Worm (Caenorhabditis elegans): ENCODE data around the gene sdz-9.

The sdz-9 gene

DNA sequence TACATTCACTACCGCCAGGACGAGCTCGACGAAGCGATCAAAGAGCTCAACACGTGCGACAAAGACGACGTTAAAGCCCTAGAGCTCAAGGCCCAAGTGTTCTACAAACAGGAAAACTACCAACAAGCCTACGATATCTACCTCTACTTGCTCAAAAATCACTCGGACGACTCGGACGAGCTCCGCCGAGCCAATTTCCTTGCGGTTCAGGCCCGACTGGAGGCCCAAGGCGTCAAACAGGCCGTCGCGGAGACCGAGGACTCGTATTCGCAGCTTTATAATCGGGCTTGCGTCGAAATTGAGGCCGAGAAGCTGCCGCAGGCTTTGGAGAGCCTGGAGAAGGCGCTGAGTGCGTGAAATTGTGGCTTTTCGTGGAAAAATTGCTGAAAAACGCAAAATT is 14.4 kb upstream of the sdz-9 start:
- TF ChIP-seq lim-7 (GFP tag; IDR thresholded peaks at IDR 0.05) (no peak), tra-1 (GFP tag; IDR thresholded peaks at IDR 0.05) (no peak), dmd-8 (GFP tag; IDR thresholded peaks at IDR 0.05) (no peak), T26A8.4 (GFP tag; IDR thresholded peaks at IDR 0.05) (no peak), set-16 (GFP tag; IDR thresholded peaks at IDR 0.05) (peak; percentile 76), unc-62 (GFP tag; optimal IDR thresholded peaks at IDR 0.05 in 1 of 2) (peak in 1 of 2 experiments; percentile 81), unc-62 (tag; optimal IDR thresholded peaks at IDR 0.05) (no peak), duxl-1 (tag; optimal IDR thresholded peaks at IDR 0.05; ENCODE audit: poor library complexity) (no peak)

DNA sequence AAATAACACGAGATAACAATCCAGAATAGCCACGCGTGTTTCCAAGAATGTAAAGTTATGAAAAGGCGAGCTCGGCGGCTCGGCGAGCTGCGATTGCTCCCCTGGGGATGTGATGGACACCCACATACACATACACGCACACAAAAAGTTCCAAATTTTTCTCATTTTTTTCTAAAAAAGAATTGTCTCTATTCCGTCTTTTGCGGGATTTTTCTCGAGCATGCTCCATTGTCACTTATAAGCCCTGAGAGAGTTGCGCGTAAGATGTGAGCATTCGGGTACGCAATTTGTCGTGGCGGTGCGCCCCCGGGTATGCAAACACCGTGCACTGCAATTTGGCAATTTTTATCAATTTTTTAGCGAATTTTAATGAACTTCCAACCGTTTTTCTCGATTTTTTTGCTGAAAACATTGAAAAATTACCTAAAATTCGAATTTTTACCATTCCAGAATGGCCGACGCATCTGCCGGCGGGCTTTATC is 13.6 kb upstream of the sdz-9 start, which contains the start of the genes F08D12.12 and srpa-72:
Gene F08D12.12 (minus strand): TSS at position 51 of the 482 bp plus-strand sequence.
Gene srpa-72 (plus strand): TSS at position 451 of the 482 bp plus-strand sequence.
- TF ChIP-seq set-16 (GFP tag; IDR thresholded peaks at IDR 0.05) (no peak), rbr-2 (tag; optimal IDR thresholded peaks at IDR 0.05) (peak; percentile 21), zip-11 (GFP tag; IDR thresholded peaks at IDR 0.05) (no peak), ceh-44 (GFP tag; IDR thresholded peaks at IDR 0.05) (0 out of 2 replicates have a peak, but pooled peaks have one; percentile 28), hif-1 (tag; optimal IDR thresholded peaks at IDR 0.05) (peak in 1 of 2 experiments; percentile 21), cey-2 (tag; optimal IDR thresholded peaks at IDR 0.05; ENCODE audit: borderline replicate concordance, insufficient read depth) (no peak), snpc-4 (tag; optimal IDR thresholded peaks at IDR 0.05) (no peak), zfp-3 (GFP tag; conservative IDR thresholded peaks at IDR 0.05) (no peak), unc-62 (GFP tag; optimal IDR thresholded peaks at IDR 0.05 in 1 of 2) (peak in 1 of 2 experiments; percentile 55), unc-62 (tag; optimal IDR thresholded peaks at IDR 0.05) (no peak), dpl-1 (GFP tag; optimal IDR thresholded peaks at IDR 0.05) (peak; percentile 37), hlh-11 (tag; optimal IDR thresholded peaks at IDR 0.05) (peak; percentile 28), aha-1 (tag) (no peak), ceh-32 (tag; optimal IDR thresholded peaks at IDR 0.05; ENCODE audit: poor library complexity) (no peak), Y5F2A.4 (GFP tag; optimal IDR thresholded peaks at IDR 0.05) (no peak), hmg-1.1 (GFP tag; IDR thresholded peaks at IDR 0.05) (peak; percentile 59), attf-4 (tag; optimal IDR thresholded peaks at IDR 0.05) (no peak), mes-2 (tag; optimal IDR thresholded peaks at IDR 0.05; ENCODE audit: poor library complexity, severe bottlenecking) (peak; percentile 74), ceh-82 (tag; optimal IDR thresholded peaks at IDR 0.05) (no peak), madf-9 (GFP tag; conservative IDR thresholded peaks at IDR 0.05) (no peak), ceh-20 (GFP tag; IDR thresholded peaks at IDR 0.05) (0 out of 2 replicates have a peak, but pooled peaks have one; percentile 9)

DNA sequence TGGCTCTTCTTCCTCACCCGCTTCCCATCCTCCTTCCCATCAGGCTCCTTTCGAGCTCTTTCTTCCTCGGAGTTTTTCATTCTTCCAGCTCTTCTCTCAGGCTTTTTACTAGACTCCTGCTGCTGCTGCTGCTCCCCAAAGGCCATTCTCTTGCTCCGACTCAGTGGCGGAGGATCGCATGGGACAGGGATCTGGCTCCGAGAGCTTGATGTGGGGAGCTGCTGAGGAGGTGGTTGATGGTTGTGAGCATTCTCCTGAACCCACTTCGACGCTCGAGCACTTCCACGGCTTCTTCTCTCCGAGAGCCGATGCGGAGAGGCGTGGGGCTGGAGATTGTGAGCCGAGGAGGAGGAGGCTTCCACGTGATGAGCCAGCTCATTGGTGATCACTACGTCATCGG is 12.4 kb upstream of the sdz-9 start:
- TF ChIP-seq dpl-1 (GFP tag; optimal IDR thresholded peaks at IDR 0.05) (no peak), egl-43 (GFP tag; IDR thresholded peaks at IDR 0.05) (no peak), set-16 (GFP tag; IDR thresholded peaks at IDR 0.05) (peak; percentile 92), aha-1 (tag) (peak; percentile 37), mxl-3 (GFP tag; optimal IDR thresholded peaks at IDR 0.05) (no peak), ztf-11 (tag; optimal IDR thresholded peaks at IDR 0.05) (no peak), ctbp-1 (GFP tag; IDR thresholded peaks at IDR 0.05) (no peak), unc-62 (GFP tag; optimal IDR thresholded peaks at IDR 0.05 in 1 of 2) (peak in 1 of 2 experiments; percentile 14), unc-62 (tag; optimal IDR thresholded peaks at IDR 0.05) (no peak)

DNA sequence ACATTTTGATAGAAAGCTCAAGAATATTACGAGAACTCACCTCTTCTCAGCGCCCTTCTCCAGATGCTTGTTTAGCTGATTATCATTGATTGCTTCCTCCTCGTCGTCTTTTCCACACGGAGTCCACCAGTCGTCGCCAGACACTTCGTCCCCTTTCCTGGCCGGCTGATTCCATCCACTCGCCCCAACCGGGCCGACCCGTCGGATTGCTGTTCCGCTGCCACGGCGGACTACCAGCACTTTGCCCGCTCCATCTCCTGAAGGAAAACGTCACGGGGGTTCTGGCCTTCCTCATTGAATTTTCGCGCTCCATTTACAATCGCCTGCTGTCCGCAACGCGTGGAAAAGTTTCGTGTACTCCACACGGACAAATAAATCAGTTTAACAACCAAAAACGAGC is 9.9 kb upstream of the sdz-9 start:
- TF ChIP-seq nhr-10 (tag; optimal IDR thresholded peaks at IDR 0.05) (no peak), Y5F2A.4 (GFP tag; optimal IDR thresholded peaks at IDR 0.05) (no peak), set-16 (GFP tag; IDR thresholded peaks at IDR 0.05) (peak; percentile 86)

DNA sequence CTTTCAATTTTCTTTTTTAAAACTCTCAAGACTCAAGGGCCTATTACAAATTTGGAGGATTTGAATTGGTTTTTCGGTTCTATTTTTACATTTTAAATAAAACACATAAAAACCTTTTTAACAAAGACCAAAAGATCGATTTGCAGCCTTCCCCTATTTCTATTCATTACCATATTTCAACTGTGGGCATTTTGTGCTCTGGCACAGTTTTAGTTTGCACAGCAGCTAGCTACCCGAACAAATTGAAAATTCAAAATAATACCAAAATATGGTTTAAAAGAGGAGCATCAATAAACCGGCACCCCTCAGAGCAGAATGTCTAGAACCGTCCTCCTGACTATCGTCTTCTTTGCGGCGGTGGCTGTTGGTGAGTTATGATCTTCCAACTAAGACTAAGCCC is 7.9 kb upstream of the sdz-9 start, which contains the start of gene F08D12.2:
Gene F08D12.2 (plus strand): TSS at position 301 of the 400 bp plus-strand sequence.
- TF ChIP-seq tra-1 (GFP tag; IDR thresholded peaks at IDR 0.05), result no peak

Data from whole organism, L4 larva.